Fruit fly (Drosophila melanogaster): Measurements from ENCODE around the gene CG8679.

The CG8679 gene

DNA sequence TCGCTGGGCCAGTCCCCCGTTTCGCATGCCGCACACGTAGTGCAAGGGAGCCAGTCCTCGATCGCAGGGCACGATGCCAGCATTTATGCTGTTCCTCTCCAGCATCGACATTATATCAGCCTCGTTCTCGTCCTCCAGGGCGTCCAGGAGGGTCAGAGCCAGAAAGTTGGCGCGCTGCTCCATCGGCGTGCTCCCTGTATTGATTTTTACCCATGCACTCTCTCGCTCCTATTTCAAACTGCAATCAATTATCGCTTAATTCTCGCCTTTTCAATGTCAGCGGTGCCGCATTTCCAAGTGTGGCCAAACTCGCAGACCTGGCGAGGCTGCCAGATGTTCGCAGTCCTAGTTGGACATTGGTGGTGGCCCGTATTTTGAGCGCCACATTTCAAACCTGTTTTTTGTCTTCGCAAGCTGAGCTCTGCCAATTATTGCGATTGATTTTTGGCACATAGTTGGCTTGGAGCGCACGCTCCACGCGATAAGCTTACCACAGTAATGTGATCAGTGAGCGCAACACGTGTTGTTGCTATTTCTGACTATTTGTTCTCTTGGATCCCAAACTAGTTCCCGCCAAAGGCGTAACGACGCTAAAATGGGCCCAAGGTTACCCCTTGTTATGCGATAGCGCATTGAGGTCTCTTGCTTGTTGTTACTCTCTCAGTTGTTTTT is at the start of gene CG8679 (continued):
- TF ChIP-seq wek (GFP tag; optimal IDR thresholded peaks at IDR 0.05) = no peak
- TF ChIP-seq prd (optimal IDR thresholded peaks at IDR 0.05) = no peak
- 0 out of 3 replicates have a peak, but pooled peaks have one; percentile 24 for TF ChIP-seq prd (GFP tag; IDR thresholded peaks at IDR 0.05)
- no peak for TF ChIP-seq cato (GFP tag; optimal IDR thresholded peaks at IDR 0.05; ENCODE audit: borderline replicate concordance)
- no peak for TF ChIP-seq CG17612 (GFP tag; IDR thresholded peaks at IDR 0.05)
- TF ChIP-seq fd64A (GFP tag; optimal IDR thresholded peaks at IDR 0.05) = no peak
- no peak for TF ChIP-seq CG12071 (GFP tag; optimal IDR thresholded peaks at IDR 0.05)
- TF ChIP-seq fu2 (GFP tag; optimal IDR thresholded peaks at IDR 0.05) = no peak
- no peak for TF ChIP-seq br (optimal IDR thresholded peaks at IDR 0.05)
- TF ChIP-seq CG6175 (GFP tag; IDR thresholded peaks at IDR 0.05) = no peak
- TF ChIP-seq en (GFP tag; optimal IDR thresholded peaks at IDR 0.05) = no peak
- TF ChIP-seq CG8359 (GFP tag; optimal IDR thresholded peaks at IDR 0.05; ENCODE audit: borderline replicate concordance) = no peak
- peak; percentile 56 for TF ChIP-seq CG6813 (GFP tag; optimal IDR thresholded peaks at IDR 0.05)
- no peak for TF ChIP-seq D (optimal IDR thresholded peaks at IDR 0.05)
- no peak for TF ChIP-seq D (GFP tag; optimal IDR thresholded peaks at IDR 0.05)
- TF ChIP-seq dysf (GFP tag; IDR thresholded peaks at IDR 0.05) = no peak
- no peak for TF ChIP-seq Camta (GFP tag; optimal IDR thresholded peaks at IDR 0.05)
- TF ChIP-seq Scr (GFP tag; IDR thresholded peaks at IDR 0.05; ENCODE audit: partially characterized antibody) = peak; percentile 46
- 0 out of 2 replicates have a peak, but pooled peaks have one; percentile 12 for TF ChIP-seq vvl (GFP tag; IDR thresholded peaks at IDR 0.05)
- no peak for TF ChIP-seq CG12942 (GFP tag; optimal IDR thresholded peaks at IDR 0.05)
- TF ChIP-seq CoRest (tag; optimal IDR thresholded peaks at IDR 0.05) = peak; percentile 38
- TF ChIP-seq lov (optimal IDR thresholded peaks at IDR 0.05) = no peak
- TF ChIP-seq lov (GFP tag; IDR thresholded peaks at IDR 0.05) = no peak
- no peak for TF ChIP-seq CG9215 (GFP tag; IDR thresholded peaks at IDR 0.05)
- TF ChIP-seq sens-2 (GFP tag; IDR thresholded peaks at IDR 0.05) = no peak
- TF ChIP-seq CG30020 (tag; optimal IDR thresholded peaks at IDR 0.05) = peak; percentile 30
- TF ChIP-seq HLHmδ (GFP tag; optimal IDR thresholded peaks at IDR 0.05) = no peak
- no peak for TF ChIP-seq Abd-B (GFP tag; optimal IDR thresholded peaks at IDR 0.05)
- peak; percentile 78 for TF ChIP-seq sug (tag; optimal IDR thresholded peaks at IDR 0.05)
- no peak for TF ChIP-seq Kr (GFP tag; optimal IDR thresholded peaks at IDR 0.05)
- TF ChIP-seq pnt (GFP tag; optimal IDR thresholded peaks at IDR 0.05) = no peak
- TF ChIP-seq esg (GFP tag; conservative IDR thresholded peaks at IDR 0.05) = no peak
- no peak for TF ChIP-seq pfk (GFP tag; optimal IDR thresholded peaks at IDR 0.05)
- TF ChIP-seq Lhr (GFP tag; optimal IDR thresholded peaks at IDR 0.05) = peak; percentile 78
- TF ChIP-seq CG33557 (GFP tag; optimal IDR thresholded peaks at IDR 0.05) = no peak
- TF ChIP-seq phol (tag; optimal IDR thresholded peaks at IDR 0.05) = peak; percentile 47
- TF ChIP-seq CG9727 (GFP tag; optimal IDR thresholded peaks at IDR 0.05) = no peak
- TF ChIP-seq Awh (GFP tag; IDR thresholded peaks at IDR 0.05) = no peak
- no peak for TF ChIP-seq dmrt11E (tag; optimal IDR thresholded peaks at IDR 0.05)
- TF ChIP-seq tna (GFP tag; IDR thresholded peaks at IDR 0.05; ENCODE audit: partially characterized antibody) = no peak
- no peak for TF ChIP-seq luna (GFP tag; optimal IDR thresholded peaks at IDR 0.05)
- no peak for TF ChIP-seq CG8089 (GFP tag; optimal IDR thresholded peaks at IDR 0.05)
- peak; percentile 44 for TF ChIP-seq CG10267 (tag; optimal IDR thresholded peaks at IDR 0.05)
- no peak for TF ChIP-seq Dad (GFP tag; optimal IDR thresholded peaks at IDR 0.05)
- TF ChIP-seq emc (GFP tag; optimal IDR thresholded peaks at IDR 0.05) = no peak
- TF ChIP-seq scrt (GFP tag; optimal IDR thresholded peaks at IDR 0.05) = no peak
- no peak for TF ChIP-seq ase (GFP tag; IDR thresholded peaks at IDR 0.05)
- TF ChIP-seq Ptx1 (GFP tag; IDR thresholded peaks at IDR 0.05) = no peak
- no peak for TF ChIP-seq CG10209 (GFP tag; optimal IDR thresholded peaks at IDR 0.05)
- TF ChIP-seq Rx (GFP tag; IDR thresholded peaks at IDR 0.05) = no peak
- TF ChIP-seq CG34376 (GFP tag; optimal IDR thresholded peaks at IDR 0.05) = peak; percentile 77

Data from whole organism, embryonic.